Fruit fly (Drosophila melanogaster): ENCODE measurements around the gene CG7691.

DNA sequence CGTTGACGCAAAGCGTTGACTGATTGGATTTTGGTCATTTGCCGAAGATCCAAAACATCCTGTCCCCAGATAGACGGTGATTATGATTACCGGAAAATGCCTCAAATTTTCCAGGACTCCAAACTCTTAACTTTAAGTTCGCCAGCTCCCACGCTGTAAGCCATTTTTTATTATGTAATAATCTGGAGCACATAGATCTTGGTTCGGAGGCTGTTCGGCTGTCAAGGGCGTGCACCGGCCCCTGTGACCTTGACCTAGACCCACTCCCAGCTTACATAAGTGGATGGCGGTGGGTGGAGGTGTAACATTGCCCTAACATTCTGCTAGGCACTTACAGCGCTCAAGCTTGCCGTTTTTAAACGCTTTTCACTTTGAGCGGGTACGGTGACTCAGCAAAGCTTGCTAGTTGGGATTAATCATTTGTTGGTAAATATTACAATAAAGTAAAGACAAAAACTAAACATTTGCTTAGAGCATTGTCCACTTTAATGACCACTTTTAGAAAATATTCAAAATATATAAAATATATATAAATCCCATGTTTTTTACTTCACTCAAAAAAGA lies 12.7 kb downstream of the CG7691 start:
- TF ChIP-seq CG7045 (GFP tag; optimal IDR thresholded peaks at IDR 0.05): no peak
- no peak for TF ChIP-seq CG33017 (tag; optimal IDR thresholded peaks at IDR 0.05)
- no peak for TF ChIP-seq CG7101 (tag; optimal IDR thresholded peaks at IDR 0.05)
- no peak for TF ChIP-seq Mnt (GFP tag; optimal IDR thresholded peaks at IDR 0.05)
- TF ChIP-seq CG11617 (GFP tag; optimal IDR thresholded peaks at IDR 0.05): no peak
- TF ChIP-seq pad (GFP tag; optimal IDR thresholded peaks at IDR 0.05): no peak
- no peak for TF ChIP-seq Clk (GFP tag; optimal IDR thresholded peaks at IDR 0.05)
- TF ChIP-seq CG5204 (GFP tag; optimal IDR thresholded peaks at IDR 0.05): no peak
- peak; percentile 74 for TF ChIP-seq kay (GFP tag; ENCODE audit: borderline replicate concordance)
- TF ChIP-seq Crg-1 (GFP tag; optimal IDR thresholded peaks at IDR 0.05): no peak
- TF ChIP-seq CG12768 (GFP tag; optimal IDR thresholded peaks at IDR 0.05): no peak
- TF ChIP-seq bab1 (GFP tag; optimal IDR thresholded peaks at IDR 0.05): no peak
- TF ChIP-seq Hr96 (GFP tag; optimal IDR thresholded peaks at IDR 0.05): no peak
